Worm (Caenorhabditis elegans) whole organism, L2 larva: Measurements from ENCODE around the gene C45G9.8.
"Not testable (repeated sequence)": the region's sequence is repeated elsewhere in the genome, so short reads cannot be mapped to it uniquely, and the experiment has no call there.

ENCODE experiments used
- R02D3.7 ChIP-seq: fragments of 150-350 bp; optimal IDR thresholded peaks from 2 replicates; lab custom pipeline; 2014; ENCODE audit warnings: missing biosample characterization, missing genetic modification characterization
- ceh-82 ChIP-seq: fragments of 150-350 bp; optimal IDR thresholded peaks from 2 replicates; lab custom pipeline; 2014; ENCODE audit warnings: missing biosample characterization, missing genetic modification characterization
- crh-2 ChIP-seq: sonication (generic microtip); optimal IDR thresholded peaks from 2 replicates; lab custom pipeline; 2017; ENCODE audit warnings: missing biosample characterization, missing genetic modification characterization
- elt-3 ChIP-seq: sonication (generic microtip); optimal IDR thresholded peaks from 2 replicates; lab custom pipeline; 2017; ENCODE audit warnings: missing biosample characterization, missing genetic modification characterization
- fos-1 ChIP-seq: fragments of 150-350 bp; optimal IDR thresholded peaks from 2 replicates; lab custom pipeline; 2014; ENCODE audit warnings: missing biosample characterization, missing genetic modification characterization
- mdl-1 ChIP-seq, 2 experiments: fragments of 150-350 bp in 1 of 2; sonication (generic microtip) in 1 of 2; optimal IDR thresholded peaks; 2 replicates each; lab custom pipeline; 2017; ENCODE audit warnings: missing biosample characterization in 2 of 2, missing genetic modification characterization in 2 of 2
- nhr-12 ChIP-seq: fragments of 150-350 bp; optimal IDR thresholded peaks from 2 replicates; lab custom pipeline; 2014; ENCODE audit warnings: missing biosample characterization, missing genetic modification characterization
- nhr-21 ChIP-seq: fragments of 150-350 bp; optimal IDR thresholded peaks from 2 replicates; lab custom pipeline; 2014; ENCODE audit warnings: missing biosample characterization, missing genetic modification characterization
- nhr-237 ChIP-seq: fragments of 150-350 bp; optimal IDR thresholded peaks from 2 replicates; lab custom pipeline; 2014; ENCODE audit warnings: missing biosample characterization, missing genetic modification characterization
- nhr-25 ChIP-seq: fragments of 150-350 bp; sonication (generic microtip); optimal IDR thresholded peaks from 3 replicates; lab custom pipeline; 2014; ENCODE audit warnings: missing biosample characterization, missing genetic modification characterization
- peb-1 ChIP-seq: fragments of 150-350 bp; optimal IDR thresholded peaks from 2 replicates; lab custom pipeline; 2014; ENCODE audit warnings: missing biosample characterization, missing genetic modification characterization
- snpc-4 ChIP-seq: fragments of 150-350 bp; optimal IDR thresholded peaks from 2 replicates; lab custom pipeline; 2014; ENCODE audit warnings: missing biosample characterization, missing genetic modification characterization
- unc-62 ChIP-seq: fragments of 150-350 bp; optimal IDR thresholded peaks from 2 replicates; lab custom pipeline; 2014; ENCODE audit warnings: missing biosample characterization, missing genetic modification reagents, missing genetic modification characterization

ce11 chrIII:5062406-5062805 lies 9.0 kb upstream of the C45G9.8 start, which contains the start of gene C45G9.4:
- TF ChIP-seq mdl-1 (tag; optimal IDR thresholded peaks at IDR 0.05; lab: Kevin White, UChicago); elt-3 (tag; lab: Kevin White, UChicago); nhr-237 (tag; lab: Kevin White, UChicago); R02D3.7; ceh-82; unc-62 (GFP tag; lab: Kevin White, UChicago); snpc-4 (tag; lab: Kevin White, UChicago); nhr-21 (tag; lab: Kevin White, UChicago); fos-1 (tag; lab: Kevin White, UChicago); nhr-25 (tag; lab: Kevin White, UChicago); peb-1 (tag; lab: Kevin White, UChicago); crh-2 (tag; lab: Kevin White, UChicago); nhr-12 (tag; lab: Kevin White, UChicago): not testable (repeated sequence)
